Worm (Caenorhabditis elegans) whole organism, L3 larva: ENCODE measurements around the gene F38E9.1.

Source experiments
- R02D3.7 ChIP-seq: fragments of 150-350 bp; optimal IDR thresholded peaks from 2 replicates; lab custom pipeline; 2014; ENCODE audit warnings: missing biosample characterization, missing genetic modification characterization
- ZK546.5 ChIP-seq: sonication (generic microtip); optimal IDR thresholded peaks from 2 replicates; lab custom pipeline; 2017; ENCODE audit warnings: missing biosample characterization, missing genetic modification characterization
- aly-2 ChIP-seq: fragments of 150-350 bp; optimal IDR thresholded peaks from 2 replicates; lab custom pipeline; 2014; ENCODE audit warnings: missing biosample characterization, missing genetic modification characterization
- ceh-28 ChIP-seq: fragments of 150-350 bp; optimal IDR thresholded peaks from 2 replicates; lab custom pipeline; 2014; ENCODE audit warnings: missing biosample characterization, missing genetic modification reagents, missing genetic modification characterization
- ceh-82 ChIP-seq: fragments of 150-350 bp; optimal IDR thresholded peaks from 2 replicates; lab custom pipeline; 2014; ENCODE audit warnings: missing biosample characterization, missing genetic modification characterization
- ceh-9 ChIP-seq: sonication (generic microtip); optimal IDR thresholded peaks from 2 replicates; lab custom pipeline; 2018; ENCODE audit warnings: missing biosample characterization, missing genetic modification characterization
- daf-12 ChIP-seq: fragments of 150-350 bp; optimal IDR thresholded peaks from 2 replicates; lab custom pipeline; 2014; ENCODE audit warnings: missing biosample characterization, missing genetic modification reagents, missing genetic modification characterization
- egl-27 ChIP-seq: sonication (generic microtip); optimal IDR thresholded peaks from 4 replicates; lab custom pipeline; 2017; ENCODE audit warnings: missing biosample characterization, missing genetic modification reagents, missing genetic modification characterization
- elt-1 ChIP-seq: fragments of 150-350 bp; optimal IDR thresholded peaks from 2 replicates; lab custom pipeline; 2014; ENCODE audit warnings: missing biosample characterization, missing genetic modification characterization
- elt-2 ChIP-seq: sonication (generic microtip); optimal IDR thresholded peaks from 2 replicates; lab custom pipeline; 2016; ENCODE audit warnings: missing genetic modification reagents, mild to moderate bottlenecking, missing genetic modification characterization, missing compliant biosample characterization
- elt-3 ChIP-seq, 3 experiments: fragments of 150-350 bp in 1 of 3; sonication (generic microtip) in 2 of 3; optimal IDR thresholded peaks; 2 replicates in 2 of 3; 4 replicates in 1 of 3; lab custom pipeline; 2014 to 2017; ENCODE audit warnings: missing biosample characterization in 3 of 3, missing genetic modification characterization in 3 of 3
- eor-1 ChIP-seq, 2 experiments: fragments of 150-350 bp; optimal IDR thresholded peaks; 2 replicates each; lab custom pipeline; 2014 to 2018; ENCODE audit warnings: missing biosample characterization in 2 of 2, missing genetic modification characterization in 2 of 2
- fkh-10 ChIP-seq: sonication (generic microtip); optimal IDR thresholded peaks from 2 replicates; lab custom pipeline; 2017; ENCODE audit warnings: missing biosample characterization, missing genetic modification reagents, missing genetic modification characterization
- fkh-2 ChIP-seq: fragments of 150-350 bp; optimal IDR thresholded peaks from 2 replicates; lab custom pipeline; 2014; ENCODE audit warnings: missing biosample characterization, missing genetic modification reagents, missing genetic modification characterization
- jun-1 ChIP-seq: fragments of 150-350 bp; optimal IDR thresholded peaks from 2 replicates; lab custom pipeline; 2014; ENCODE audit warnings: missing biosample characterization, missing genetic modification reagents, missing genetic modification characterization
- lin-15B ChIP-seq: fragments of 150-350 bp; optimal IDR thresholded peaks from 2 replicates; lab custom pipeline; 2014; ENCODE audit warnings: missing biosample characterization, missing genetic modification characterization
- lsy-12 ChIP-seq: sonication (generic microtip); optimal IDR thresholded peaks from 2 replicates; lab custom pipeline; 2016; ENCODE audit warnings: mild to moderate bottlenecking, missing genetic modification characterization, missing compliant biosample characterization
- mml-1 ChIP-seq: fragments of 150-350 bp; sonication (generic microtip); optimal IDR thresholded peaks from 3 replicates; lab custom pipeline; 2014; ENCODE audit warnings: missing biosample characterization, missing genetic modification characterization
- nfya-1 ChIP-seq: sonication (generic microtip); optimal IDR thresholded peaks from 2 replicates; lab custom pipeline; 2017; ENCODE audit warnings: missing genetic modification characterization, mild to moderate bottlenecking, missing compliant biosample characterization, antibody characterized with exemption, moderate library complexity; ENCODE audit not compliant: insufficient read depth
- nhr-11 ChIP-seq: fragments of 150-350 bp; optimal IDR thresholded peaks from 2 replicates; lab custom pipeline; 2014; ENCODE audit warnings: missing biosample characterization, missing genetic modification characterization
- nhr-23 ChIP-seq: fragments of 150-350 bp; optimal IDR thresholded peaks from 2 replicates; lab custom pipeline; 2014; ENCODE audit warnings: missing biosample characterization, missing genetic modification reagents, missing genetic modification characterization
- nhr-28 ChIP-seq: fragments of 150-350 bp; optimal IDR thresholded peaks from 2 replicates; lab custom pipeline; 2014; ENCODE audit warnings: missing biosample characterization, missing genetic modification characterization
- nhr-67 ChIP-seq: fragments of 150-350 bp; optimal IDR thresholded peaks from 2 replicates; lab custom pipeline; 2014; ENCODE audit warnings: missing biosample characterization, missing genetic modification characterization
- pha-4 ChIP-seq: fragments of 150-350 bp; optimal IDR thresholded peaks from 2 replicates; lab custom pipeline; 2014; ENCODE audit warnings: missing biosample characterization, missing genetic modification reagents, missing genetic modification characterization
- pqm-1 ChIP-seq: fragments of 150-350 bp; optimal IDR thresholded peaks from 2 replicates; lab custom pipeline; 2017; ENCODE audit warnings: missing biosample characterization, missing genetic modification characterization, inconsistent platforms
- skn-1 ChIP-seq: fragments of 150-350 bp; optimal IDR thresholded peaks from 2 replicates; lab custom pipeline; 2014; ENCODE audit warnings: missing biosample characterization, missing genetic modification characterization
- snpc-4 ChIP-seq: fragments of 150-350 bp; optimal IDR thresholded peaks from 2 replicates; lab custom pipeline; 2014; ENCODE audit warnings: missing biosample characterization, missing genetic modification characterization
- tbx-2 ChIP-seq: sonication (generic microtip); optimal IDR thresholded peaks from 2 replicates; lab custom pipeline; 2016; ENCODE audit warnings: mild to moderate bottlenecking, missing genetic modification characterization, missing compliant biosample characterization
- unc-39 ChIP-seq: sonication (generic microtip); optimal IDR thresholded peaks from 4 replicates; lab custom pipeline; 2017; ENCODE audit warnings: missing biosample characterization, missing genetic modification characterization
- unc-62 ChIP-seq: fragments of 150-350 bp; sonication (generic microtip); optimal IDR thresholded peaks from 4 replicates; lab custom pipeline; 2014; ENCODE audit warnings: missing biosample characterization, missing genetic modification reagents, missing genetic modification characterization
- ztf-4 ChIP-seq: fragments of 150-350 bp; optimal IDR thresholded peaks from 2 replicates; lab custom pipeline; 2014; ENCODE audit warnings: missing biosample characterization, missing genetic modification characterization

The F38E9.1 gene

ce11 chrX:16485322-16485721 lies 14.5 kb downstream of the F38E9.1 start:
- peak; percentile 56 for TF ChIP-seq fkh-10 (GFP tag; lab: Kevin White, UChicago)
- no peak for TF ChIP-seq elt-2 (tag; lab: Kevin White, UChicago)
- no peak for TF ChIP-seq nhr-67 (tag; lab: Kevin White, UChicago)
- no peak for TF ChIP-seq fkh-2 (tag; lab: Kevin White, UChicago)
- TF ChIP-seq eor-1 (tag; optimal IDR thresholded peaks at IDR 0.05; lab: Kevin White, UChicago) = no peak
- no peak for TF ChIP-seq ceh-82 (tag; lab: Kevin White, UChicago)

- TF ChIP-seq ZK546.5 = no peak
- peak; percentile 61 for TF ChIP-seq fkh-10 (GFP tag; lab: Kevin White, UChicago)
- TF ChIP-seq pqm-1 (tag; lab: Kevin White, UChicago) = peak; percentile 16
- peak; percentile 72 for TF ChIP-seq elt-2 (tag; lab: Kevin White, UChicago)
Measured at ce11 chrX:16487068-16487658, 16.3 kb downstream of the F38E9.1 start, which contains the start of gene cah-3. Gene cah-3 (plus strand): TSS chrX:16487481.

- TF ChIP-seq ztf-4 = no peak
- no peak for TF ChIP-seq lsy-12 (tag; lab: Kevin White, UChicago)
- no peak for TF ChIP-seq mml-1 (tag; lab: Kevin White, UChicago)
- TF ChIP-seq ceh-82 (tag; lab: Kevin White, UChicago) = no peak
- no peak for TF ChIP-seq skn-1 (tag; lab: Kevin White, UChicago)
- TF ChIP-seq nhr-11 (tag; lab: Kevin White, UChicago) = no peak
- TF ChIP-seq, all 47 proteins: peak for 0
Measured at ce11 chrX:16490753-16491152, 19.9 kb downstream of the F38E9.1 start.

- TF ChIP-seq snpc-4 (tag; lab: Kevin White, UChicago) = no peak
- no peak for TF ChIP-seq ceh-82 (tag; lab: Kevin White, UChicago)
- TF ChIP-seq, all 47 proteins: peak for 0
Measured at ce11 chrX:16494630-16495029, 23.8 kb downstream of the F38E9.1 start, which contains the start of gene K05G3.2. Gene K05G3.2 (plus strand): TSS chrX:16494930.

ce11 chrX:16501032-16501431 lies 30.2 kb downstream of the F38E9.1 start, which contains the start of gene K05G3.1:
Gene K05G3.1 (plus strand): TSS chrX:16501332.
- no peak for TF ChIP-seq eor-1 (tag; optimal IDR thresholded peaks at IDR 0.05; lab: Kevin White, UChicago)
- TF ChIP-seq nhr-11 (tag; lab: Kevin White, UChicago) = no peak
- TF ChIP-seq aly-2 (tag; lab: Kevin White, UChicago) = no peak
- TF ChIP-seq fkh-10 (GFP tag; lab: Kevin White, UChicago) = no peak
- no peak for TF ChIP-seq jun-1 (tag; lab: Kevin White, UChicago)
- TF ChIP-seq elt-3 (tag; optimal IDR thresholded peaks at IDR 0.05; lab: Kevin White, UChicago) = no peak
- TF ChIP-seq skn-1 (tag; lab: Kevin White, UChicago) = no peak
- no peak for TF ChIP-seq unc-62 (GFP tag; lab: Kevin White, UChicago)
- no peak for TF ChIP-seq nhr-28 (tag; lab: Kevin White, UChicago)
- no peak for TF ChIP-seq ZK546.5
- TF ChIP-seq tbx-2 (tag; lab: Kevin White, UChicago) = no peak
- TF ChIP-seq egl-27 (tag; lab: Kevin White, UChicago) = no peak
- TF ChIP-seq mml-1 (tag; lab: Kevin White, UChicago) = no peak
- TF ChIP-seq lsy-12 (tag; lab: Kevin White, UChicago) = no peak
- TF ChIP-seq unc-39 (tag; lab: Kevin White, UChicago) = no peak
- no peak for TF ChIP-seq pha-4
- TF ChIP-seq daf-12 = no peak
- no peak for TF ChIP-seq elt-1 (tag; lab: Kevin White, UChicago)
- no peak for TF ChIP-seq lin-15B (tag; lab: Kevin White, UChicago)

ce11 chrX:16502997-16503396 lies 32.1 kb downstream of the F38E9.1 start:
- TF ChIP-seq ceh-9 = no peak
- no peak for TF ChIP-seq snpc-4 (tag; lab: Kevin White, UChicago)
- TF ChIP-seq elt-3 (tag; optimal IDR thresholded peaks at IDR 0.05; lab: Kevin White, UChicago) = no peak
- no peak for TF ChIP-seq nhr-23 (tag; lab: Kevin White, UChicago)
- peak; percentile 18 for TF ChIP-seq elt-2 (tag; lab: Kevin White, UChicago)
- TF ChIP-seq jun-1 (tag; lab: Kevin White, UChicago) = no peak
- no peak for TF ChIP-seq ceh-82 (tag; lab: Kevin White, UChicago)
- TF ChIP-seq R02D3.7 = no peak
- TF ChIP-seq nfya-1 (tag; lab: Kevin White, UChicago) = peak; percentile 13
- no peak for TF ChIP-seq tbx-2 (tag; lab: Kevin White, UChicago)
- no peak for TF ChIP-seq ceh-28 (tag; lab: Kevin White, UChicago)
